Fruit fly (Drosophila melanogaster) whole organism, prepupa: ENCODE results near the gene bip1.

Experiments
- Blimp-1 ChIP-seq: fragments of 200-800 bp; sonication (Bioruptor generic); optimal IDR thresholded peaks from 3 replicates; lab custom pipeline; 2017; ENCODE audit warnings: missing biosample characterization, missing genetic modification characterization, mild to moderate bottlenecking, moderate library complexity, missing genetic modification reagents
- CG10631 ChIP-seq: fragments of 200-800 bp; sonication (Bioruptor generic); optimal IDR thresholded peaks from 2 replicates; lab custom pipeline; 2016; ENCODE audit warnings: missing biosample characterization, missing genetic modification characterization
- CG10669 ChIP-seq: fragments of 200-800 bp; sonication (Bioruptor generic); optimal IDR thresholded peaks from 3 replicates; lab custom pipeline; 2018; ENCODE audit warnings: missing biosample characterization, mild to moderate bottlenecking, missing genetic modification characterization, moderate library complexity
- CG11294 ChIP-seq: fragments of 200-800 bp; sonication (Bioruptor generic); IDR thresholded peaks from 2 replicates; pipeline ENCODE4 v1.3.6; 2022; ENCODE audit warnings: missing biosample characterization, missing genetic modification characterization
- CG11762 ChIP-seq: fragments of 200-800 bp; sonication (Bioruptor generic); optimal IDR thresholded peaks from 3 replicates; lab custom pipeline; 2016; ENCODE audit warnings: missing biosample characterization, missing genetic modification characterization; ENCODE audit not compliant: insufficient read depth
- CG15336 ChIP-seq: fragments of 200-800 bp; sonication (Bioruptor generic); IDR thresholded peaks from 2 replicates; pipeline ENCODE4 v1.3.6; 2022; ENCODE audit warnings: missing biosample characterization, missing genetic modification characterization
- CG32006 ChIP-seq: fragments of 200-800 bp; sonication (Bioruptor generic); optimal IDR thresholded peaks from 3 replicates; lab custom pipeline; 2017; ENCODE audit warnings: missing biosample characterization, mild to moderate bottlenecking, missing genetic modification characterization
- CG3919 ChIP-seq: fragments of 200-800 bp; sonication (Bioruptor generic); optimal IDR thresholded peaks from 3 replicates; lab custom pipeline; 2016; ENCODE audit warnings: missing biosample characterization, missing genetic modification characterization
- CG4318 ChIP-seq: fragments of 200-800 bp; sonication (Bioruptor generic); optimal IDR thresholded peaks from 3 replicates; lab custom pipeline; 2017; ENCODE audit warnings: missing biosample characterization, mild to moderate bottlenecking, missing genetic modification characterization
- CG6276 ChIP-seq: fragments of 200-800 bp; sonication (Bioruptor generic); optimal IDR thresholded peaks from 2 replicates; lab custom pipeline; 2017; ENCODE audit warnings: missing biosample characterization, mild to moderate bottlenecking, missing genetic modification characterization
- CG6808 ChIP-seq: fragments of 200-800 bp; sonication (Bioruptor generic); optimal IDR thresholded peaks from 3 replicates; lab custom pipeline; 2017; ENCODE audit warnings: missing biosample characterization, missing genetic modification characterization, mild to moderate bottlenecking, moderate library complexity, missing genetic modification reagents
- CG8119 ChIP-seq: fragments of 200-800 bp; sonication (Bioruptor generic); IDR thresholded peaks from 3 replicates; pipeline ENCODE4 v1.3.6; 2022; ENCODE audit warnings: missing biosample characterization, missing genetic modification characterization
- CG8632 ChIP-seq: fragments of 200-800 bp; sonication (Bioruptor generic); optimal IDR thresholded peaks from 3 replicates; lab custom pipeline; 2016; ENCODE audit warnings: missing biosample characterization, missing genetic modification characterization
- CG9139 ChIP-seq: fragments of 200-800 bp; sonication (Bioruptor generic); optimal IDR thresholded peaks from 3 replicates; lab custom pipeline; 2017; ENCODE audit warnings: missing biosample characterization, mild to moderate bottlenecking, missing genetic modification characterization
- Eip78C ChIP-seq: fragments of 200-800 bp; sonication (Bioruptor generic); peaks from one replicate; lab custom pipeline; 2016; ENCODE audit warnings: missing biosample characterization, missing genetic modification characterization
- Eip93F ChIP-seq: fragments of 200-800 bp; sonication (Bioruptor generic); optimal IDR thresholded peaks from 2 replicates; lab custom pipeline; 2016; ENCODE audit warnings: missing biosample characterization, mild to moderate bottlenecking, missing genetic modification characterization
- Ets96B ChIP-seq: fragments of 200-800 bp; optimal IDR thresholded peaks from 2 replicates; lab custom pipeline; 2019; ENCODE audit warnings: missing biosample characterization, mild to moderate bottlenecking, missing genetic modification characterization, moderate library complexity
- Hr4 ChIP-seq: fragments of 200-800 bp; sonication (Bioruptor generic); optimal IDR thresholded peaks from 3 replicates; lab custom pipeline; 2016; ENCODE audit warnings: missing biosample characterization, missing genetic modification characterization
- Lpt ChIP-seq: fragments of 200-800 bp; sonication (Bioruptor generic); optimal IDR thresholded peaks from 3 replicates; lab custom pipeline; 2016; ENCODE audit warnings: missing biosample characterization, missing genetic modification characterization
- Met ChIP-seq: fragments of 200-800 bp; sonication (Bioruptor generic); optimal IDR thresholded peaks from 3 replicates; lab custom pipeline; 2016; ENCODE audit warnings: missing biosample characterization, missing genetic modification characterization
- OdsH ChIP-seq: fragments of 200-800 bp; sonication (Bioruptor generic); optimal IDR thresholded peaks from 3 replicates; lab custom pipeline; 2016; ENCODE audit warnings: missing biosample characterization, missing genetic modification characterization
- Smox ChIP-seq: fragments of 200-800 bp; sonication (Bioruptor generic); optimal IDR thresholded peaks from 3 replicates; lab custom pipeline; 2016; ENCODE audit warnings: missing biosample characterization, missing genetic modification characterization
- Sox14 ChIP-seq: fragments of 200-800 bp; sonication (Bioruptor generic); optimal IDR thresholded peaks from 3 replicates; lab custom pipeline; 2016; ENCODE audit warnings: missing biosample characterization, missing genetic modification characterization
- Sox15 ChIP-seq: fragments of 200-800 bp; sonication (Bioruptor generic); optimal IDR thresholded peaks from 3 replicates; lab custom pipeline; 2016; ENCODE audit warnings: missing biosample characterization, missing genetic modification characterization
- achi ChIP-seq: fragments of 200-800 bp; sonication (Bioruptor generic); optimal IDR thresholded peaks from 3 replicates; lab custom pipeline; 2016; ENCODE audit warnings: missing biosample characterization, missing genetic modification characterization
- acj6 ChIP-seq: fragments of 200-800 bp; sonication (Bioruptor generic); optimal IDR thresholded peaks from 3 replicates; lab custom pipeline; 2016; ENCODE audit warnings: missing biosample characterization, missing genetic modification characterization
- cyc ChIP-seq: fragments of 200-800 bp; sonication (Bioruptor generic); optimal IDR thresholded peaks from 3 replicates; lab custom pipeline; 2016; ENCODE audit warnings: missing biosample characterization, missing genetic modification characterization
- dsx ChIP-seq: fragments of 200-800 bp; optimal IDR thresholded peaks from 3 replicates; lab custom pipeline; 2019; ENCODE audit warnings: missing biosample characterization, mild to moderate bottlenecking, missing genetic modification characterization, moderate library complexity; ENCODE audit not compliant: poor library complexity, severe bottlenecking
- eg ChIP-seq: fragments of 200-800 bp; sonication (Bioruptor generic); IDR thresholded peaks from 3 replicates; pipeline ENCODE4 v1.3.6; 2022; ENCODE audit warnings: missing biosample characterization, missing genetic modification characterization
- esn ChIP-seq: fragments of 200-800 bp; sonication (Bioruptor generic); optimal IDR thresholded peaks from 2 replicates; lab custom pipeline; 2016; ENCODE audit warnings: missing biosample characterization, mild to moderate bottlenecking, missing genetic modification characterization, moderate library complexity
- fd59A ChIP-seq: fragments of 200-800 bp; sonication (Bioruptor generic); optimal IDR thresholded peaks from 2 replicates; lab custom pipeline; 2017; ENCODE audit warnings: missing biosample characterization, mild to moderate bottlenecking, missing genetic modification characterization, missing genetic modification reagents
- net ChIP-seq: fragments of 200-800 bp; sonication (Bioruptor generic); optimal IDR thresholded peaks from 3 replicates; lab custom pipeline; 2016; ENCODE audit warnings: missing biosample characterization, missing genetic modification characterization
- pdm3 ChIP-seq: fragments of 200-800 bp; sonication (Bioruptor generic); optimal IDR thresholded peaks from 3 replicates; lab custom pipeline; 2016; ENCODE audit warnings: missing biosample characterization, missing genetic modification characterization
- spab ChIP-seq: fragments of 200-800 bp; sonication (Bioruptor generic); optimal IDR thresholded peaks from 2 replicates; lab custom pipeline; 2017; ENCODE audit warnings: missing biosample characterization, mild to moderate bottlenecking, missing genetic modification characterization, missing genetic modification reagents
- svp ChIP-seq: fragments of 200-800 bp; sonication (Bioruptor generic); peaks from one replicate; lab custom pipeline; 2016; ENCODE audit warnings: missing biosample characterization, missing genetic modification characterization
- topi ChIP-seq: fragments of 200-800 bp; sonication (Bioruptor generic); optimal IDR thresholded peaks from 3 replicates; lab custom pipeline; 2016; ENCODE audit warnings: missing biosample characterization, missing genetic modification characterization
- vri ChIP-seq: fragments of 200-800 bp; sonication (Bioruptor generic); optimal IDR thresholded peaks from 3 replicates; lab custom pipeline; 2016; ENCODE audit warnings: missing biosample characterization, mild to moderate bottlenecking, missing genetic modification characterization

bip1 gene

dm6 chr3L:8043622-8044021, 14.9 kb downstream of the bip1 start (continued):
- no peak for TF ChIP-seq CG6808 (GFP tag; lab: Kevin White, UChicago)
- no peak for TF ChIP-seq vri (GFP tag; lab: Kevin White, UChicago)
- no peak for TF ChIP-seq CG11294 (GFP tag; lab: Robert Waterston, UW)
- TF ChIP-seq Blimp-1 (GFP tag; lab: Kevin White, UChicago): no peak
- no peak for TF ChIP-seq topi (GFP tag; lab: Kevin White, UChicago)
- TF ChIP-seq Ets96B (tag; lab: Kevin White, UChicago): peak; percentile 35
- no peak for TF ChIP-seq CG10669
- peak; percentile 71; the same call in 2 of the 3 replicates for TF ChIP-seq CG8119 (GFP tag; lab: Robert Waterston, UW)
- TF ChIP-seq esn (GFP tag; lab: Kevin White, UChicago): no peak
- TF ChIP-seq cyc (GFP tag; lab: Kevin White, UChicago): no peak
- TF ChIP-seq, all 60 proteins: peak for 11

DNA sequence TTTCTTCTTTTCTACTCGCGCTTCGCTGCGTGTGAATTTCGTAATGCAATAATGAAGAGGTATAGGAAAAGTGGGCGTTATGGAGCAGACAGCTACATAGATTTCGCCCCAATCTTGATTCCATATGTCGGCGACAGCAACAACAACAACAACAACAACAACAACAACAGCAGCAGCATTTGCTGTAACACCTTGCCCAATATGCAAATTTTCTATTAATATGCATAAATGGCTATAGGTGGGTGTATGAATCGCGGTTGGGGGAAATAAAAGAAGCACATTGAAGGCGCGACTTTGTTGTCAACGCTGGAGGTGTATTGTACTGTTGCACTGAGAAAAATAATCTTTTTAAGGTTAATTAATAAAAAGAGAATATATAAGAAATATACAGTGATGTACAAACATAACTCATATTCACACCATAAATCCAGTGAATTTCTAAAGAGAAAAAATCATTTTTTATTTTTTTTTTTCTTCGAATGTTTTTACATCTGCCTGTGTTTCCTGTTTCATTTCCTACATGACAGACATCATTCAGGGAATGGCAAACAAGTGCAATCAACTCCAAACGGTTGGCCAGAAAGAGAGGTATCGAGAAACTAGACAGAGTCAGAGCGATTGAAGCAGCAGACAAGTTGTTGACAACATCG, 16.9 kb downstream of the bip1 start:
- TF ChIP-seq Hr4 (peak; percentile 60), Sox14 (GFP tag; lab: Kevin White, UChicago) (peak; percentile 19), net (GFP tag; lab: Kevin White, UChicago) (peak; percentile 9), Ets96B (tag; lab: Kevin White, UChicago) (peak; percentile 25), esn (GFP tag; lab: Kevin White, UChicago) (peak; percentile 2), acj6 (GFP tag; lab: Kevin White, UChicago) (no peak), OdsH (GFP tag; lab: Kevin White, UChicago) (peak; percentile 22), cyc (GFP tag; lab: Kevin White, UChicago) (no peak), achi (peak; percentile 30), CG32006 (GFP tag; lab: Kevin White, UChicago) (peak; percentile 59), CG11294 (GFP tag; lab: Robert Waterston, UW) (peak; percentile 16; the same call in 1 of the 2 replicates), CG15336 (peak; percentile 70), svp (GFP tag; lab: Kevin White, UChicago) (peak; percentile 48), eg (GFP tag; lab: Robert Waterston, UW) (peak; percentile 57; the same call in 2 of the 3 replicates), CG10631 (no peak), vri (GFP tag; lab: Kevin White, UChicago) (no peak), dsx (GFP tag; lab: Kevin White, UChicago) (peak; percentile 48), CG4318 (GFP tag; lab: Kevin White, UChicago) (peak; percentile 24), Lpt (GFP tag; lab: Kevin White, UChicago) (peak; percentile 52), CG10669 (peak; percentile 9), CG11762 (GFP tag; lab: Kevin White, UChicago) (peak; percentile 6), Smox (GFP tag; lab: Kevin White, UChicago) (peak; percentile 15), Sox15 (GFP tag; lab: Kevin White, UChicago) (no peak), Eip93F (GFP tag; lab: Kevin White, UChicago) (no peak), spab (GFP tag; lab: Kevin White, UChicago) (peak; percentile 13), CG8119 (GFP tag; lab: Robert Waterston, UW) (peak; percentile 70; the same call in 2 of the 3 replicates), CG8632 (no peak), Met (GFP tag; lab: Kevin White, UChicago) (peak; percentile 17), pdm3 (GFP tag; lab: Kevin White, UChicago) (peak; percentile 14), Eip78C (GFP tag; lab: Kevin White, UChicago) (peak; percentile 77), CG9139 (no peak), fd59A (GFP tag; lab: Kevin White, UChicago) (no peak), CG3919 (GFP tag; lab: Kevin White, UChicago) (peak; percentile 57), CG6276 (GFP tag; lab: Kevin White, UChicago) (peak; percentile 34)
